Worm (Caenorhabditis elegans): Measurements from ENCODE around the gene npax-3.
A peak's percentile ranks its signal among the peaks of the same experiment; 100 is the strongest.

The npax-3 gene

DNA sequence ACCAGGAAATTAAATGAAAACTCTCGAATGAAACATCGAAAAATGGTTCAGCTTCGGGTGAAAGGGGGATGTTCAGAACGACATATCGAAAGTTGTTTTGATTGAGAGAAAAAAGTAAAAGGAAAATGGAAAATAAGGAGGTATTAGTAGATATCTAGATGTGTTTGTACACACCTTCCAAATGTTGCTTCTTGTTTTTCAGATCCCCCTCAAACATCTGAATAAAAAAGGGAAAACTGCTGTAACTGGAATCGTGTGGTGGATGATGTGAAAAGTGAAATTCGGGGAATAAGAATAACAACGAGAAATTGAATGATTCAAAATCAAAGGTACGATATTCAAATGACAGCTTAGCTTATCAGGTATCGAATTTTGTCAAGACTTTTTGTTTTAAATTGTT is at the start of gene npax-3:
Gene npax-3 (minus strand): TSS at position 101 of the 400 bp plus-strand sequence.
- TF ChIP-seq daf-12 (tag; optimal IDR thresholded peaks at IDR 0.05) = no peak

DNA sequence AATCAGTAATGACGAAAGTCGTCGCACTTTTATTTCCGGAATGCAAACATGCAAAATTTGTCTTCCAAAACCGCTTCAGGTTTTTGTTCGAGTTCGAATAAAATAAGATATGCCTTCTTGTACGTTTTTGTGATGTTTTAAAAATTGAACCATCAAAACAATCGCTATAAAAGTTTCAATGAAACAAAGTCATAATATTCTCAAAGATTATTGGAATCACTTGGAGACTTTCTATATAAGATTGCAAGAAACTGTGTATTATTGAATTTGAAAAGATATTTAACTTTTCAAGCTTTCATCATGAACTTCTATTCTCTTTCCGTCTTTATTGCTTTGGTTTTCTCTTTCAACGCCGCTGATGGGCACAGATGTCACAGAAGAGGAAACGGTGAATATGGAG is 48.9 kb upstream of the npax-3 start, which contains the start of gene fipr-14:
Gene fipr-14 (plus strand): TSS at position 301 of the 400 bp plus-strand sequence.
- TF ChIP-seq pha-4 (tag; optimal IDR thresholded peaks at IDR 0.05) = no peak
- no peak for TF ChIP-seq daf-12 (tag; optimal IDR thresholded peaks at IDR 0.05)
- TF ChIP-seq fkh-10 (GFP tag; optimal IDR thresholded peaks at IDR 0.05) = no peak
- no peak for TF ChIP-seq eor-1 (tag; optimal IDR thresholded peaks at IDR 0.05)

- no peak for TF ChIP-seq hmg-11 (tag; optimal IDR thresholded peaks at IDR 0.05)
- TF ChIP-seq eor-1 (tag; optimal IDR thresholded peaks at IDR 0.05) = no peak
- no peak for TF ChIP-seq egl-5 (tag; optimal IDR thresholded peaks at IDR 0.05)
- peak; percentile 35 for TF ChIP-seq elt-1 (tag; optimal IDR thresholded peaks at IDR 0.05)
- TF ChIP-seq nhr-28 (tag; optimal IDR thresholded peaks at IDR 0.05) = no peak
Observed at ce11 chrIV:10874527-10874926, 46.6 kb upstream of the npax-3 start, which contains the start of gene F13E9.12. Gene F13E9.12 (minus strand): TSS chrIV:10874627.

- TF ChIP-seq ama-1 (optimal IDR thresholded peaks at IDR 0.05) (no peak), egl-27 (tag; optimal IDR thresholded peaks at IDR 0.05) (no peak), ceh-16 (tag; optimal IDR thresholded peaks at IDR 0.05) (no peak), jun-1 (tag; optimal IDR thresholded peaks at IDR 0.05) (no peak), pha-4 (tag; optimal IDR thresholded peaks at IDR 0.05) (no peak), elt-3 (tag; optimal IDR thresholded peaks at IDR 0.05) (no peak), ceh-82 (tag; optimal IDR thresholded peaks at IDR 0.05) (no peak), sea-2 (GFP tag; optimal IDR thresholded peaks at IDR 0.05) (no peak), egl-5 (tag; optimal IDR thresholded peaks at IDR 0.05) (no peak), ZK546.5 (tag; optimal IDR thresholded peaks at IDR 0.05) (no peak), daf-12 (tag; optimal IDR thresholded peaks at IDR 0.05) (no peak), hmg-11 (tag; optimal IDR thresholded peaks at IDR 0.05) (no peak), nhr-76 (tag; optimal IDR thresholded peaks at IDR 0.05) (no peak), eor-1 (tag; optimal IDR thresholded peaks at IDR 0.05) (no peak), elt-1 (tag; optimal IDR thresholded peaks at IDR 0.05) (no peak), nhr-237 (tag; optimal IDR thresholded peaks at IDR 0.05) (no peak)
Observed at ce11 chrIV:10870158-10870557, 42.2 kb upstream of the npax-3 start.

DNA sequence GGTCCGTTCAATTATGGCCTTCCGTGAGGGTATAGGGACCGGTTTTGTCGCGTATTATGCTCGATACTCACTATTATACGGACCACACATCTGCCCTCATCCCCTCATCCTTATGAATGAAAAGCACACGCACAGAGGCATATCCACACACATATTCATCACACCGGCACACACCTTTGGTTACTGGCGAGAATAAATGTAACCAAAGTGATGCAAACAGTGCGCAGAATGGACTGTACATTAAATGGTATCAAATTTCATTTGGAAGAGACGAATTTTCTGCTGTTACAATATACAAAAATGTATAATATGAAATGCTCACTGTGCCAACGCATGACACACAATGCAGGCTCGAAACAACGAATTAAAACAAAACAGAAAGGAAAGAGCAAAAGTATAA is 41.7 kb upstream of the npax-3 start:
- TF ChIP-seq fkh-2 (tag; optimal IDR thresholded peaks at IDR 0.05) (no peak), aly-2 (tag; optimal IDR thresholded peaks at IDR 0.05) (no peak), nfya-1 (tag; optimal IDR thresholded peaks at IDR 0.05; ENCODE audit: insufficient read depth) (no peak), lsy-12 (tag; optimal IDR thresholded peaks at IDR 0.05) (no peak), daf-12 (tag; optimal IDR thresholded peaks at IDR 0.05) (no peak), nhr-12 (tag; optimal IDR thresholded peaks at IDR 0.05) (no peak), lin-15B (tag; optimal IDR thresholded peaks at IDR 0.05) (no peak), elt-1 (tag; optimal IDR thresholded peaks at IDR 0.05) (no peak), nhr-25 (tag; optimal IDR thresholded peaks at IDR 0.05) (no peak), nhr-23 (tag; optimal IDR thresholded peaks at IDR 0.05) (no peak), zag-1 (tag; optimal IDR thresholded peaks at IDR 0.05) (no peak), unc-62 (GFP tag; optimal IDR thresholded peaks at IDR 0.05) (no peak)

DNA sequence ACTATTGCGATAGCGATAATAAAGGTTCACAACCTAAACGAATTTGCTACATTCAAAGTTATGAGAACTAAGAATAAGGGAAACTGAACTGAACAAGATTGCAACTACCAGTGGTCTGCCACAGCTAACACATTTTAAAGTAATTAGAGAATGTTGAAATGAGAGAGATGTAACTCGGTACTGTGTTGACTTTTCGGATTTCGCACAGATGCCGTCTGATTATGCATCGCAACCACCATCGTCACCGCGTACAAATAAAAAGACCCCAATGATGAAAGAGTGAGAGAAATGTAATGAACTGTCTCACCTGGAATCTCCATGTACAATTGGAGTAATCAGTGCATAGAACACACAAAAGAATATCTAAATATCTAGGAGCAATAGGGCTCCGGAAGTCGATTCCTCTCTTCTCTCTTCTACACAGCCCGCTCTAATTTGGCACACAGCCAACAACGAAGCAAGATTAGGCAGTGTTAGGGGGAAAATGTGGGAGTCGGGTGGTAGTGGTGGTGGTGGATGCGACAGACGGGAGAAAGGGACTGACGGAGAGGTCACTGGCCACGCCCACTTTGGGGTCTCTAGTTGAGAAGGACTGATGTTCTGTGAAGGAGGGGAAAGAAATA is 40.8 kb upstream of the npax-3 start, which contains the start of gene F13E9.11:
Gene F13E9.11 (minus strand): TSS at position 507 of the 623 bp plus-strand sequence.
- TF ChIP-seq pha-4 (tag; optimal IDR thresholded peaks at IDR 0.05) (no peak), aly-2 (tag; optimal IDR thresholded peaks at IDR 0.05) (no peak), unc-39 (tag; optimal IDR thresholded peaks at IDR 0.05) (no peak), fos-1 (tag; optimal IDR thresholded peaks at IDR 0.05) (no peak), jun-1 (tag; optimal IDR thresholded peaks at IDR 0.05) (no peak), nhr-23 (tag; optimal IDR thresholded peaks at IDR 0.05) (no peak), skn-1 (tag; optimal IDR thresholded peaks at IDR 0.05) (no peak), ceh-28 (tag; optimal IDR thresholded peaks at IDR 0.05) (no peak), nhr-77 (tag; optimal IDR thresholded peaks at IDR 0.05) (no peak), nfya-1 (tag; optimal IDR thresholded peaks at IDR 0.05; ENCODE audit: insufficient read depth) (peak; percentile 35), nhr-12 (tag; optimal IDR thresholded peaks at IDR 0.05) (no peak), ztf-4 (tag; optimal IDR thresholded peaks at IDR 0.05) (no peak), hmg-11 (tag; optimal IDR thresholded peaks at IDR 0.05) (peak; percentile 8), R02D3.7 (tag; optimal IDR thresholded peaks at IDR 0.05) (no peak), lin-15B (tag; optimal IDR thresholded peaks at IDR 0.05) (no peak), ZK546.5 (tag; optimal IDR thresholded peaks at IDR 0.05) (no peak), egl-5 (tag; optimal IDR thresholded peaks at IDR 0.05) (no peak)
